Worm (Caenorhabditis elegans) whole organism, mixed stage, embryonic: ENCODE results near the gene C02H6.3.

ENCODE experiments used
- M03D4.4 ChIP-seq: sonication (generic microtip); optimal IDR thresholded peaks from 2 replicates; lab custom pipeline; 2017; ENCODE audit warnings: mild to moderate bottlenecking, missing genetic modification characterization, missing compliant biosample characterization
- elt-1 ChIP-seq: sonication (generic microtip); optimal IDR thresholded peaks from 2 replicates; lab custom pipeline; 2017; ENCODE audit warnings: missing genetic modification characterization, mild to moderate bottlenecking, missing compliant biosample characterization, antibody characterized with exemption, moderate library complexity, borderline replicate concordance; ENCODE audit not compliant: insufficient read depth
- ztf-11 ChIP-seq: fragments of 150-350 bp; optimal IDR thresholded peaks from 2 replicates; lab custom pipeline; 2014; ENCODE audit warnings: missing biosample characterization, missing genetic modification characterization

DNA sequence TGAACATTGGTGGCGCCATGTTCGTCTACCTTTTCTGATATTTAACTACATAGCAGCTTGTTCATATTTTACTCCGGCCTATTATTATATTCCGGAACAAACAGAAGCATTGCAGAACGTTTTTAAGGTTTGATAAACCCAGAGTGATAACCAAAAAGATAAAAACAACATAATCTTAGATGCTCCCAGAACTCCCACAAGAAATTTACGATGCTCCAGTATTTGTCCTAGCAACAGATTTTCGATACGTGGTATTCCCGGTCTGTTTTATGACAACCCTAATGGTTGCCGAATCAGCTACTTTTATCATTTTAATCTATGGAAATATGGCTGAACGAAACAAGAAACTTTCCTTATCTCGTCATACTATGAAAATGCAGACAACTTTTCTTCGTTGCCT is 34.1 kb downstream of the C02H6.3 start:
- TF ChIP-seq ztf-11 (tag; lab: Kevin White, UChicago) (no peak), M03D4.4 (tag; lab: Kevin White, UChicago) (no peak), elt-1 (tag; lab: Kevin White, UChicago) (no peak)
